Fruit fly (Drosophila melanogaster): ENCODE measurements around the gene CG14933.

CG14933 gene

dm6 chr2L:11836943-11837342 lies 5.7 kb upstream of the CG14933 start, which contains the start of gene Sfp33A4:
Gene Sfp33A4, plus strand, starts transcription at chr2L:11837243.
- no peak for TF ChIP-seq Taf1 (GFP tag; IDR thresholded peaks at IDR 0.05)
- TF ChIP-seq Ets65A (GFP tag), result peak; percentile 4

dm6 chr2L:11837413-11837812 lies 5.2 kb upstream of the CG14933 start, which contains the start of gene Sfp33A2:
Gene Sfp33A2, plus strand, starts transcription at chr2L:11837713.
- TF ChIP-seq CG8944 (GFP tag; optimal IDR thresholded peaks at IDR 0.05), result no peak
- no peak for TF ChIP-seq CG7839 (tag; optimal IDR thresholded peaks at IDR 0.05)
- TF ChIP-seq vfl (GFP tag; optimal IDR thresholded peaks at IDR 0.05), result no peak
- no peak for TF ChIP-seq usp (GFP tag; optimal IDR thresholded peaks at IDR 0.05)
- TF ChIP-seq wor (GFP tag; IDR thresholded peaks at IDR 0.05), result no peak
- TF ChIP-seq Usf (GFP tag; optimal IDR thresholded peaks at IDR 0.05), result no peak
- TF ChIP-seq Fer3 (tag; optimal IDR thresholded peaks at IDR 0.05), result no peak
- no peak for TF ChIP-seq CG11696 (GFP tag; IDR thresholded peaks at IDR 0.05)
- no peak for TF ChIP-seq Hr3 (GFP tag; optimal IDR thresholded peaks at IDR 0.05)
- TF ChIP-seq CG12219 (GFP tag; optimal IDR thresholded peaks at IDR 0.05), result no peak
- TF ChIP-seq lmd (GFP tag; IDR thresholded peaks at IDR 0.05), result no peak

- TF ChIP-seq CG7839 (tag; optimal IDR thresholded peaks at IDR 0.05), result no peak
- no peak for TF ChIP-seq dan (GFP tag; IDR thresholded peaks at IDR 0.05)
- no peak for TF ChIP-seq wek (GFP tag; optimal IDR thresholded peaks at IDR 0.05)
- TF ChIP-seq CG10321 (GFP tag; IDR thresholded peaks at IDR 0.05), result no peak
- TF ChIP-seq bbx (GFP tag; IDR thresholded peaks at IDR 0.05; ENCODE audit: partially characterized antibody), result no peak
- no peak for TF ChIP-seq CG11504 (tag; optimal IDR thresholded peaks at IDR 0.05)
- no peak for TF ChIP-seq CG6791 (GFP tag; IDR thresholded peaks at IDR 0.05; ENCODE audit: partially characterized antibody)
- no peak for TF ChIP-seq Usf (GFP tag; optimal IDR thresholded peaks at IDR 0.05)
- no peak for TF ChIP-seq kni (GFP tag; optimal IDR thresholded peaks at IDR 0.05)
- TF ChIP-seq NFAT (GFP tag; IDR thresholded peaks at IDR 0.05), result no peak
- TF ChIP-seq eyg (GFP tag; optimal IDR thresholded peaks at IDR 0.05), result no peak
- TF ChIP-seq Nf-YC (tag; optimal IDR thresholded peaks at IDR 0.05), result no peak
- TF ChIP-seq CG12071 (GFP tag; optimal IDR thresholded peaks at IDR 0.05), result no peak
- TF ChIP-seq Jarid2 (GFP tag; optimal IDR thresholded peaks at IDR 0.05), result no peak
These were observed 3.0 kb upstream of the CG14933 start, which contains the start of gene Sfp33A3 for dm6 chr2L:11839612-11840011. Gene Sfp33A3, plus strand, starts transcription at chr2L:11839912.

- TF ChIP-seq CG6854 (GFP tag; optimal IDR thresholded peaks at IDR 0.05) (no peak), tx (GFP tag; optimal IDR thresholded peaks at IDR 0.05) (no peak), crp (GFP tag; optimal IDR thresholded peaks at IDR 0.05) (no peak), CG12942 (GFP tag; optimal IDR thresholded peaks at IDR 0.05) (no peak), ase (GFP tag; IDR thresholded peaks at IDR 0.05) (0 out of 3 replicates have a peak, but pooled peaks have one; percentile 26), gro (GFP tag; optimal IDR thresholded peaks at IDR 0.05) (no peak)
These were observed 2.2 kb upstream of the CG14933 start, which contains the start of gene CG31704 for dm6 chr2L:11840391-11840790. Gene CG31704, plus strand, starts transcription at chr2L:11840691.

dm6 chr2L:11841538-11841937 lies 1.1 kb upstream of the CG14933 start:
- TF ChIP-seq gem (tag; optimal IDR thresholded peaks at IDR 0.05) (peak; percentile 0), wek (GFP tag; optimal IDR thresholded peaks at IDR 0.05) (no peak), CG11085 (GFP tag; IDR thresholded peaks at IDR 0.05) (0 out of 2 replicates have a peak, but pooled peaks have one; percentile 33), CG2120 (GFP tag; optimal IDR thresholded peaks at IDR 0.05) (peak; percentile 13)
